Worm (Caenorhabditis elegans) whole organism, L2 larva: ENCODE data around the gene C28D4.8.

ENCODE experiments used
- aly-2 ChIP-seq: fragments of 150-350 bp; optimal IDR thresholded peaks from 2 replicates; lab custom pipeline; 2014; ENCODE audit warnings: missing biosample characterization, missing genetic modification characterization
- ceh-82 ChIP-seq: fragments of 150-350 bp; optimal IDR thresholded peaks from 2 replicates; lab custom pipeline; 2014; ENCODE audit warnings: missing biosample characterization, missing genetic modification characterization
- lin-39 ChIP-seq: fragments of 150-350 bp; optimal IDR thresholded peaks from 2 replicates; lab custom pipeline; 2014; ENCODE audit warnings: missing biosample characterization, missing genetic modification reagents, missing genetic modification characterization
- mab-5 ChIP-seq: fragments of 150-350 bp; optimal IDR thresholded peaks from 2 replicates; lab custom pipeline; 2014; ENCODE audit warnings: missing biosample characterization, missing genetic modification characterization
- nhr-12 ChIP-seq: fragments of 150-350 bp; optimal IDR thresholded peaks from 2 replicates; lab custom pipeline; 2014; ENCODE audit warnings: missing biosample characterization, missing genetic modification characterization
- nhr-237 ChIP-seq: fragments of 150-350 bp; optimal IDR thresholded peaks from 2 replicates; lab custom pipeline; 2014; ENCODE audit warnings: missing biosample characterization, missing genetic modification characterization
- nhr-25 ChIP-seq: fragments of 150-350 bp; sonication (generic microtip); optimal IDR thresholded peaks from 3 replicates; lab custom pipeline; 2014; ENCODE audit warnings: missing biosample characterization, missing genetic modification characterization
- sem-4 ChIP-seq: fragments of 150-350 bp; optimal IDR thresholded peaks from 2 replicates; lab custom pipeline; 2014; ENCODE audit warnings: missing biosample characterization, missing genetic modification reagents, missing genetic modification characterization
- snpc-4 ChIP-seq: fragments of 150-350 bp; optimal IDR thresholded peaks from 2 replicates; lab custom pipeline; 2014; ENCODE audit warnings: missing biosample characterization, missing genetic modification characterization
- unc-55 ChIP-seq: fragments of 150-350 bp; sonication (generic microtip); optimal IDR thresholded peaks from 3 replicates; lab custom pipeline; 2014; ENCODE audit warnings: missing biosample characterization, missing genetic modification reagents, missing genetic modification characterization

DNA sequence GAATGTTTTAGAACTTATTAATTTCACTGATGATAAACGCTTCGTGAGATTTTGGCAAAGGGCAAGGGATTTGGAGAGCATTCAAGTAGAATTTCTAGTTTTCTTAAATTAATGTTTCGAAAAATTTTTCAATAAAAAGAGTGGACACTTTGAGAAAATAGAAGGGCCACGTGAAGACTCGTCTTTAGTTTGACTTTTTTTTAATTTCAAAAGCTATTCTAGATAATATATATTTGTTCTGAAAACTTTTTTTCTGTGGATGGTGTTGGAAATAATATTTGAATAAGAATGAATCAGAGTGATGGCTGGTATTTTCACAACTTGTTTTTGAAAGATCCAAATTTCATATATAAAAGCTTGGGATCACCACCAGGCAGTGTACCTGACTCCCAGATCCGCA, at the start of gene C28D4.8:
- no peak for TF ChIP-seq ceh-82 (tag; lab: Kevin White, UChicago)
- TF ChIP-seq nhr-237 (tag; lab: Kevin White, UChicago): no peak
- TF ChIP-seq mab-5 (tag; lab: Kevin White, UChicago): no peak
- TF ChIP-seq lin-39: no peak
- TF ChIP-seq nhr-12 (tag; lab: Kevin White, UChicago): no peak
- TF ChIP-seq nhr-25: no peak
- no peak for TF ChIP-seq aly-2 (tag; lab: Kevin White, UChicago)
- no peak for TF ChIP-seq sem-4 (tag; lab: Kevin White, UChicago)
- TF ChIP-seq unc-55 (GFP tag; lab: Kevin White, UChicago): no peak
- no peak for TF ChIP-seq snpc-4 (tag; lab: Kevin White, UChicago)
